Fruit fly (Drosophila melanogaster) whole organism, embryonic: ENCODE results near the gene cic.

ENCODE experiments used
- ATbp ChIP-seq: fragments of 200-800 bp; sonication (Bioruptor generic); optimal IDR thresholded peaks from 2 replicates; lab custom pipeline; 2017; ENCODE audit warnings: missing biosample characterization, mild to moderate bottlenecking, missing genetic modification characterization, missing genetic modification reagents
- Aef1 ChIP-seq: fragments of 200-800 bp; sonication (Bioruptor generic); IDR thresholded peaks from 3 replicates; pipeline ENCODE4 v1.3.6; 2022; ENCODE audit warnings: missing biosample characterization, missing genetic modification characterization
- Asciz ChIP-seq: fragments of 200-800 bp; sonication (Bioruptor generic); optimal IDR thresholded peaks from 2 replicates; lab custom pipeline; 2017; ENCODE audit warnings: missing biosample characterization, mild to moderate bottlenecking, missing genetic modification characterization, missing genetic modification reagents
- CG10959 ChIP-seq: fragments of 200-800 bp; sonication (Bioruptor generic); IDR thresholded peaks from 2 replicates; pipeline ENCODE4 v1.3.6; 2022; ENCODE audit warnings: missing biosample characterization, missing genetic modification characterization
- CG11456 ChIP-seq: fragments of 200-800 bp; sonication (Bioruptor generic); IDR thresholded peaks from 3 replicates; pipeline ENCODE4 v1.3.6; 2022; ENCODE audit warnings: missing biosample characterization, missing genetic modification characterization
- CG14860 ChIP-seq: fragments of 200-800 bp; sonication (Bioruptor generic); IDR thresholded peaks from 3 replicates; pipeline ENCODE4 v1.3.6; 2022; ENCODE audit warnings: missing biosample characterization, missing genetic modification characterization; ENCODE audit not compliant: partially characterized antibody
- CG1647 ChIP-seq: fragments of 200-800 bp; sonication (Bioruptor generic); optimal IDR thresholded peaks from 3 replicates; lab custom pipeline; 2016; ENCODE audit warnings: missing biosample characterization, missing genetic modification characterization
- CG17385 ChIP-seq: fragments of 200-800 bp; sonication (Bioruptor generic); optimal IDR thresholded peaks from 3 replicates; lab custom pipeline; 2018; ENCODE audit warnings: missing biosample characterization, mild to moderate bottlenecking, missing genetic modification characterization
- CG17568 ChIP-seq: fragments of 200-800 bp; sonication (Bioruptor generic); optimal IDR thresholded peaks from 2 replicates; lab custom pipeline; 2018; ENCODE audit warnings: missing biosample characterization, mild to moderate bottlenecking, missing genetic modification characterization, moderate library complexity
- CG1792 ChIP-seq: fragments of 200-800 bp; sonication (Bioruptor generic); optimal IDR thresholded peaks from 2 replicates; lab custom pipeline; 2016; ENCODE audit warnings: missing biosample characterization, missing genetic modification characterization
- CG1832 ChIP-seq: fragments of 200-800 bp; sonication (Bioruptor generic); optimal IDR thresholded peaks from 2 replicates; lab custom pipeline; 2017; ENCODE audit warnings: missing biosample characterization, mild to moderate bottlenecking, missing genetic modification characterization, inconsistent platforms
- CG2199 ChIP-seq: fragments of 200-800 bp; sonication (Bioruptor generic); IDR thresholded peaks from 3 replicates; pipeline ENCODE4 v1.3.6; 2022; ENCODE audit warnings: missing biosample characterization, missing genetic modification characterization
- CG2875 ChIP-seq: fragments of 200-800 bp; sonication (Bioruptor generic); optimal IDR thresholded peaks from 2 replicates; lab custom pipeline; 2017; ENCODE audit warnings: missing biosample characterization, mild to moderate bottlenecking, missing genetic modification characterization, missing genetic modification reagents
- CG31388 ChIP-seq: fragments of 200-800 bp; sonication (Bioruptor generic); optimal IDR thresholded peaks from 2 replicates; lab custom pipeline; 2016; ENCODE audit warnings: missing biosample characterization, missing genetic modification characterization
- CG32772 ChIP-seq: fragments of 200-800 bp; sonication (Bioruptor generic); IDR thresholded peaks from 2 replicates; pipeline ENCODE4 v1.3.6; 2022; ENCODE audit warnings: missing biosample characterization, missing genetic modification characterization
- CG34422 ChIP-seq: fragments of 200-800 bp; sonication (Bioruptor generic); IDR thresholded peaks from 3 replicates; pipeline ENCODE4 v1.3.6; 2022; ENCODE audit warnings: missing biosample characterization, missing genetic modification characterization
- CG4730 ChIP-seq: fragments of 200-800 bp; sonication (Bioruptor generic); IDR thresholded peaks from 2 replicates; pipeline ENCODE4 v1.3.6; 2022; ENCODE audit warnings: missing biosample characterization, missing genetic modification characterization
- CG6683 ChIP-seq: fragments of 200-800 bp; sonication (Bioruptor generic); optimal IDR thresholded peaks from 2 replicates; lab custom pipeline; 2017; ENCODE audit warnings: missing biosample characterization, mild to moderate bottlenecking, missing genetic modification characterization, missing genetic modification reagents
- CG7839 ChIP-seq: fragments of 200-800 bp; sonication (Bioruptor generic); optimal IDR thresholded peaks from 3 replicates; lab custom pipeline; 2018; ENCODE audit warnings: missing biosample characterization, mild to moderate bottlenecking, missing genetic modification characterization, moderate library complexity
- CG8944 ChIP-seq: fragments of 200-800 bp; sonication (Bioruptor generic); optimal IDR thresholded peaks from 3 replicates; lab custom pipeline; 2016; ENCODE audit warnings: missing biosample characterization, missing genetic modification characterization
- CHES-1-like ChIP-seq: fragments of 200-800 bp; sonication (Bioruptor generic); optimal IDR thresholded peaks from 2 replicates; lab custom pipeline; 2016; ENCODE audit warnings: missing biosample characterization, missing genetic modification characterization
- E2f2 ChIP-seq: fragments of 200-800 bp; sonication (Bioruptor generic); IDR thresholded peaks from 2 replicates; pipeline ENCODE4 v1.3.6; 2022; ENCODE audit warnings: missing biosample characterization, missing genetic modification characterization
- Fer3 ChIP-seq: fragments of 200-800 bp; sonication (Bioruptor generic); optimal IDR thresholded peaks from 2 replicates; lab custom pipeline; 2018; ENCODE audit warnings: missing biosample characterization, mild to moderate bottlenecking, missing genetic modification characterization, moderate library complexity
- Gsc ChIP-seq: fragments of 200-800 bp; sonication (Bioruptor generic); IDR thresholded peaks from 2 replicates; pipeline ENCODE4 v1.3.6; 2022; ENCODE audit warnings: missing biosample characterization, missing genetic modification characterization
- HmgZ ChIP-seq: fragments of 200-800 bp; sonication (Bioruptor generic); optimal IDR thresholded peaks from 2 replicates; lab custom pipeline; 2018; ENCODE audit warnings: missing biosample characterization, mild to moderate bottlenecking, missing genetic modification characterization
- Med ChIP-seq: fragments of 200-800 bp; sonication (Bioruptor generic); peaks from one replicate; lab custom pipeline; 2016; ENCODE audit warnings: missing biosample characterization, missing genetic modification characterization, mild to moderate bottlenecking, inconsistent platforms, moderate library complexity
- Nf-YA ChIP-seq: fragments of 200-800 bp; sonication (Bioruptor generic); IDR thresholded peaks from 2 replicates; pipeline ENCODE4 v1.3.6; 2022; ENCODE audit warnings: missing biosample characterization, missing genetic modification characterization
- Oli ChIP-seq: fragments of 200-800 bp; sonication (Bioruptor generic); optimal IDR thresholded peaks from 2 replicates; lab custom pipeline; 2018; ENCODE audit warnings: missing biosample characterization, mild to moderate bottlenecking, missing genetic modification characterization, moderate library complexity
- Optix ChIP-seq: fragments of 200-800 bp; sonication (Bioruptor generic); IDR thresholded peaks from 3 replicates; pipeline ENCODE4 v1.3.6; 2022; ENCODE audit warnings: missing biosample characterization, missing genetic modification characterization
- ara ChIP-seq: fragments of 200-800 bp; sonication (Bioruptor generic); IDR thresholded peaks from 2 replicates; pipeline ENCODE4 v1.3.6; 2022; ENCODE audit warnings: missing biosample characterization, missing genetic modification characterization
- ci ChIP-seq: fragments of 200-800 bp; sonication (Bioruptor generic); IDR thresholded peaks from 3 replicates; pipeline ENCODE4 v1.3.6; 2022; ENCODE audit warnings: missing biosample characterization, missing genetic modification characterization
- crc ChIP-seq: fragments of 200-800 bp; sonication (Bioruptor generic); optimal IDR thresholded peaks from 2 replicates; lab custom pipeline; 2016; ENCODE audit warnings: missing biosample characterization, missing genetic modification characterization
- crol ChIP-seq: fragments of 200-800 bp; sonication (Bioruptor generic); IDR thresholded peaks from 2 replicates; pipeline ENCODE4 v1.3.6; 2022; ENCODE audit warnings: missing biosample characterization, missing genetic modification characterization
- cwo ChIP-seq: fragments of 200-800 bp; sonication (Bioruptor generic); optimal IDR thresholded peaks from 3 replicates; lab custom pipeline; 2017; ENCODE audit warnings: missing biosample characterization, missing genetic modification characterization, mild to moderate bottlenecking, moderate library complexity, missing genetic modification reagents
- inv ChIP-seq: fragments of 200-800 bp; sonication (Bioruptor generic); IDR thresholded peaks from 2 replicates; pipeline ENCODE4 v1.3.6; 2022; ENCODE audit warnings: missing biosample characterization, missing genetic modification characterization; ENCODE audit not compliant: partially characterized antibody
- kay ChIP-seq: fragments of 200-800 bp; sonication (Bioruptor generic); optimal IDR thresholded peaks from 2 replicates; lab custom pipeline; 2016; ENCODE audit warnings: missing biosample characterization, missing genetic modification characterization
- pb ChIP-seq: fragments of 200-800 bp; sonication (Bioruptor generic); optimal IDR thresholded peaks from 3 replicates; lab custom pipeline; 2016; ENCODE audit warnings: missing biosample characterization, missing genetic modification characterization
- pfk ChIP-seq: fragments of 200-800 bp; sonication (Bioruptor generic); optimal IDR thresholded peaks from 2 replicates; lab custom pipeline; 2018; ENCODE audit warnings: missing biosample characterization, mild to moderate bottlenecking, missing genetic modification characterization, moderate library complexity
- pros ChIP-seq: fragments of 200-800 bp; sonication (Bioruptor generic); optimal IDR thresholded peaks from 3 replicates; lab custom pipeline; 2019; ENCODE audit warnings: missing biosample characterization, mild to moderate bottlenecking, missing genetic modification characterization, moderate library complexity
- pum ChIP-seq: fragments of 200-800 bp; sonication (Bioruptor generic); optimal IDR thresholded peaks from 2 replicates; lab custom pipeline; 2016; ENCODE audit warnings: missing biosample characterization, missing genetic modification characterization
- pzg ChIP-seq: fragments of 200-800 bp; sonication (Bioruptor generic); optimal IDR thresholded peaks from 3 replicates; lab custom pipeline; 2018; ENCODE audit warnings: missing biosample characterization, mild to moderate bottlenecking, missing genetic modification characterization, moderate library complexity
- seq ChIP-seq: fragments of 200-800 bp; sonication (Bioruptor generic); IDR thresholded peaks from 2 replicates; pipeline ENCODE4 v1.3.6; 2022; ENCODE audit warnings: missing biosample characterization, missing genetic modification characterization
- shn ChIP-seq: fragments of 200-800 bp; sonication (Bioruptor generic); optimal IDR thresholded peaks from 3 replicates; lab custom pipeline; 2016; ENCODE audit warnings: missing biosample characterization, missing genetic modification characterization
- slbo ChIP-seq: fragments of 200-800 bp; sonication (Bioruptor generic); IDR thresholded peaks from 2 replicates; pipeline ENCODE4 v1.3.6; 2022; ENCODE audit warnings: missing biosample characterization, missing genetic modification characterization
- trem ChIP-seq: fragments of 200-800 bp; optimal IDR thresholded peaks from 3 replicates; lab custom pipeline; 2019; ENCODE audit warnings: missing biosample characterization, mild to moderate bottlenecking, missing genetic modification characterization, moderate library complexity
- usp ChIP-seq: fragments of >200 bp; optimal IDR thresholded peaks from 2 replicates; lab custom pipeline; 2017; ENCODE audit warnings: missing biosample characterization, missing genetic modification characterization
- zen ChIP-seq: fragments of 200-800 bp; sonication (Bioruptor generic); optimal IDR thresholded peaks from 3 replicates; lab custom pipeline; 2018; ENCODE audit warnings: missing biosample characterization, mild to moderate bottlenecking, missing genetic modification characterization, moderate library complexity
- zen2 ChIP-seq: fragments of 200-800 bp; sonication (Bioruptor generic); IDR thresholded peaks from 3 replicates; pipeline ENCODE4 v1.3.6; 2022; ENCODE audit warnings: missing biosample characterization, missing genetic modification characterization; ENCODE audit not compliant: partially characterized antibody
- zfh1 ChIP-seq: fragments of 200-800 bp; sonication (Bioruptor generic); IDR thresholded peaks from 3 replicates; pipeline ENCODE4 v1.3.6; 2022; ENCODE audit warnings: missing biosample characterization, missing genetic modification characterization

Gene cic

dm6 chr3R:20261225-20261968 is 8.8 kb downstream of the cic start (continued):
- TF ChIP-seq CG1792 (GFP tag; lab: Kevin White, UChicago), result peak; percentile 58
- no peak for TF ChIP-seq CG1832 (GFP tag; lab: Kevin White, UChicago)
- 0 out of 2 replicates have a peak, but pooled peaks have one; percentile 39 for TF ChIP-seq Nf-YA
- 0 out of 3 replicates have a peak, but pooled peaks have one; percentile 12 for TF ChIP-seq Optix (GFP tag; lab: Robert Waterston, UW)
- peak; percentile 62 for TF ChIP-seq trem (tag; lab: Kevin White, UChicago)
- no peak for TF ChIP-seq pros
- TF ChIP-seq CG14860 (GFP tag; lab: Robert Waterston, UW), result no peak
- peak; percentile 82 for TF ChIP-seq CG11456 (GFP tag; lab: Robert Waterston, UW)
- peak; percentile 55 for TF ChIP-seq crc (GFP tag; lab: Kevin White, UChicago)
- TF ChIP-seq pb, result peak; percentile 62
- TF ChIP-seq crol (GFP tag; lab: Robert Waterston, UW), result peak; percentile 52; the same call in 1 of the 2 replicates
- no peak for TF ChIP-seq usp (GFP tag; lab: Kevin White, UChicago)
- peak; percentile 75 for TF ChIP-seq CHES-1-like (GFP tag; lab: Kevin White, UChicago)
- peak; percentile 83 for TF ChIP-seq kay (GFP tag; lab: Kevin White, UChicago)
- TF ChIP-seq Fer3, result peak; percentile 93
- TF ChIP-seq cwo (GFP tag; lab: Kevin White, UChicago), result peak; percentile 94
- TF ChIP-seq CG2875 (GFP tag; lab: Kevin White, UChicago), result peak; percentile 62
- TF ChIP-seq zfh1 (GFP tag; lab: Robert Waterston, UW), result peak; percentile 76
- peak; percentile 77; the same call in 2 of the 3 replicates for TF ChIP-seq CG2199 (GFP tag; lab: Robert Waterston, UW)
- peak; percentile 19 for TF ChIP-seq shn (GFP tag; lab: Kevin White, UChicago)
- TF ChIP-seq pzg (GFP tag; lab: Kevin White, UChicago), result peak; percentile 5
- TF ChIP-seq CG32772 (GFP tag; lab: Robert Waterston, UW), result peak; percentile 80
- TF ChIP-seq Oli (tag; lab: Kevin White, UChicago), result peak; percentile 89
- TF ChIP-seq CG34422 (GFP tag; lab: Robert Waterston, UW), result peak; percentile 82
- TF ChIP-seq Med (GFP tag; lab: Kevin White, UChicago), result peak; percentile 96
- peak; percentile 81 for TF ChIP-seq Asciz (GFP tag; lab: Kevin White, UChicago)
- peak; percentile 90 for TF ChIP-seq seq (GFP tag; lab: Robert Waterston, UW)
- TF ChIP-seq HmgZ (tag; lab: Kevin White, UChicago), result peak; percentile 93
- peak; percentile 71 for TF ChIP-seq ATbp
- peak; percentile 70 for TF ChIP-seq E2f2
- TF ChIP-seq CG17568 (GFP tag; lab: Kevin White, UChicago), result peak; percentile 83
- no peak for TF ChIP-seq inv (GFP tag; lab: Robert Waterston, UW)
- TF ChIP-seq CG17385, result peak; percentile 86
- TF ChIP-seq CG31388 (GFP tag; lab: Kevin White, UChicago), result no peak
- TF ChIP-seq ara (GFP tag; lab: Robert Waterston, UW), result peak; percentile 75
- no peak for TF ChIP-seq Gsc (GFP tag; lab: Robert Waterston, UW)
- TF ChIP-seq slbo (GFP tag; lab: Robert Waterston, UW), result peak; percentile 90
- TF ChIP-seq zen (tag; lab: Kevin White, UChicago), result peak; percentile 56
- TF ChIP-seq Aef1 (GFP tag; lab: Robert Waterston, UW), result peak; percentile 79
- peak; percentile 43 for TF ChIP-seq CG8944 (GFP tag; lab: Kevin White, UChicago)
- no peak for TF ChIP-seq zen2 (GFP tag; lab: Robert Waterston, UW)
- TF ChIP-seq CG10959 (GFP tag; lab: Robert Waterston, UW), result no peak
- peak; percentile 84 for TF ChIP-seq CG6683 (GFP tag; lab: Kevin White, UChicago)
- TF ChIP-seq CG1647 (GFP tag; lab: Kevin White, UChicago), result peak; percentile 63
- peak; percentile 92 for TF ChIP-seq CG7839 (tag; lab: Kevin White, UChicago)
- TF ChIP-seq pfk (GFP tag; lab: Kevin White, UChicago), result no peak
- TF ChIP-seq CG4730 (GFP tag; lab: Robert Waterston, UW), result peak; percentile 75
- peak; percentile 78 for TF ChIP-seq ci (GFP tag; lab: Robert Waterston, UW)
- TF ChIP-seq pum, result peak; percentile 28
